Worm (Caenorhabditis elegans): ENCODE measurements around the gene vps-37.

ce11 chrV:5559882-5560281 is 32.6 kb upstream of the vps-37 start:
- TF ChIP-seq flt-1 (GFP tag; IDR thresholded peaks at IDR 0.05) (no peak), ama-1 (optimal IDR thresholded peaks at IDR 0.05) (no peak), ceh-13 (GFP tag; optimal IDR thresholded peaks at IDR 0.05) (no peak), scrt-1 (GFP tag; IDR thresholded peaks at IDR 0.05) (no peak), ets-7 (tag; optimal IDR thresholded peaks at IDR 0.05) (no peak), hnd-1 (tag; optimal IDR thresholded peaks at IDR 0.05) (no peak), sea-1 (GFP tag; conservative IDR thresholded peaks at IDR 0.05) (no peak), hmg-4 (GFP tag; optimal IDR thresholded peaks at IDR 0.05) (no peak), F13C5.2 (tag; optimal IDR thresholded peaks at IDR 0.05) (no peak), tbx-11 (GFP tag; IDR thresholded peaks at IDR 0.05) (no peak), tra-4 (tag; optimal IDR thresholded peaks at IDR 0.05) (no peak)
